Fruit fly (Drosophila melanogaster): ENCODE data around the gene nmd.

DNA sequence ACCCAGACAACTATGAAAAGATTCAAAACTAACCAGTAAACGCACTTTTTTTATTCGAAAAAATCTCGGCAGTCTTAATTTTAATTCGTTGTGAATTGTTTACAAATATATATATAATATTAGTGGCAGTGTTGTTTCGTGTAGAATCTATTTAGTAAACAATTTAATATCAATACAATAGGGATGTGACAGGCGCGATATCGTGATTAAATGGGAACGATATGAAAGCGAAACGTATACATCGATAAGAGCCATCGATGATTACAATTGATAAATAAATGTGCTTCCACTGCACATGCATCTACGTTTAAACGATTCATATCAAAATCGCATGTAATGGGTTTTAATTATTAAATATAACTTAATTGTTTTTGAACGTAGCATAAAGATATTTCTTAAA, 26.4 kb downstream of the nmd start:
- TF ChIP-seq Sin3A (optimal IDR thresholded peaks at IDR 0.05) (no peak), Myc (optimal IDR thresholded peaks at IDR 0.05) (no peak), psq (optimal IDR thresholded peaks at IDR 0.05) (no peak), ttk (optimal IDR thresholded peaks at IDR 0.05) (no peak), h (optimal IDR thresholded peaks at IDR 0.05) (no peak)
